Fruit fly (Drosophila melanogaster) whole organism, embryonic: ENCODE results near the gene retm.

Source experiments
- Adf1 ChIP-seq: fragments of 200-800 bp; sonication (Bioruptor generic); IDR thresholded peaks from 2 replicates; pipeline ENCODE4 v1.3.6; 2022; ENCODE audit warnings: missing biosample characterization, missing genetic modification characterization
- Antp ChIP-seq: fragments of 200-800 bp; sonication (Bioruptor generic); optimal IDR thresholded peaks from 3 replicates; lab custom pipeline; 2016; ENCODE audit warnings: missing biosample characterization, missing genetic modification characterization
- CG10431 ChIP-seq: fragments of 200-800 bp; sonication (Bioruptor generic); optimal IDR thresholded peaks from 3 replicates; lab custom pipeline; 2018; ENCODE audit warnings: missing biosample characterization, mild to moderate bottlenecking, missing genetic modification characterization
- CG12155 ChIP-seq: fragments of 200-800 bp; sonication (Bioruptor generic); optimal IDR thresholded peaks from 3 replicates; lab custom pipeline; 2016; ENCODE audit warnings: missing biosample characterization, missing genetic modification characterization
- CG12391 ChIP-seq: fragments of 200-800 bp; sonication (Bioruptor generic); optimal IDR thresholded peaks from 3 replicates; lab custom pipeline; 2018; ENCODE audit warnings: missing biosample characterization, mild to moderate bottlenecking, missing genetic modification characterization, moderate library complexity
- CG13296 ChIP-seq: fragments of 200-800 bp; sonication (Bioruptor generic); optimal IDR thresholded peaks from 3 replicates; lab custom pipeline; 2018; ENCODE audit warnings: missing biosample characterization, mild to moderate bottlenecking, missing genetic modification characterization
- CG13624 ChIP-seq: fragments of 200-800 bp; sonication (Bioruptor generic); optimal IDR thresholded peaks from 2 replicates; lab custom pipeline; 2016; ENCODE audit warnings: missing biosample characterization, missing genetic modification characterization
- CG15514 ChIP-seq: fragments of 200-800 bp; sonication (Bioruptor generic); optimal IDR thresholded peaks from 3 replicates; lab custom pipeline; 2017; ENCODE audit warnings: missing biosample characterization, missing genetic modification characterization, mild to moderate bottlenecking, moderate library complexity, missing genetic modification reagents
- CG17361 ChIP-seq: fragments of 200-800 bp; sonication (Bioruptor generic); IDR thresholded peaks from 3 replicates; pipeline ENCODE4 v1.3.6; 2022; ENCODE audit warnings: missing biosample characterization, missing genetic modification characterization
- CG18599 ChIP-seq: fragments of 200-800 bp; sonication (Bioruptor generic); optimal IDR thresholded peaks from 3 replicates; lab custom pipeline; 2017; ENCODE audit warnings: missing biosample characterization, missing genetic modification characterization, mild to moderate bottlenecking, moderate library complexity, missing genetic modification reagents
- CG3281 ChIP-seq: fragments of 200-800 bp; sonication (Bioruptor generic); optimal IDR thresholded peaks from 3 replicates; lab custom pipeline; 2017; ENCODE audit warnings: missing biosample characterization, mild to moderate bottlenecking, missing genetic modification characterization
- CG34422 ChIP-seq: fragments of 200-800 bp; sonication (Bioruptor generic); IDR thresholded peaks from 3 replicates; pipeline ENCODE4 v1.3.6; 2022; ENCODE audit warnings: missing biosample characterization, missing genetic modification characterization
- CG3726 ChIP-seq: fragments of 200-800 bp; sonication (Bioruptor generic); IDR thresholded peaks from 3 replicates; pipeline ENCODE4, ENCODE4 v1.3.6; 2022; ENCODE audit warnings: missing biosample characterization, missing genetic modification characterization
- CG6765 ChIP-seq: fragments of 200-800 bp; sonication (Bioruptor generic); optimal IDR thresholded peaks from 3 replicates; lab custom pipeline; 2017; ENCODE audit warnings: missing biosample characterization, mild to moderate bottlenecking, missing genetic modification characterization
- CG7745 ChIP-seq: fragments of 200-800 bp; sonication (Bioruptor generic); optimal IDR thresholded peaks from 2 replicates; lab custom pipeline; 2018; ENCODE audit warnings: missing biosample characterization, mild to moderate bottlenecking, missing genetic modification characterization, moderate library complexity
- CG8944 ChIP-seq: fragments of 200-800 bp; sonication (Bioruptor generic); optimal IDR thresholded peaks from 3 replicates; lab custom pipeline; 2016; ENCODE audit warnings: missing biosample characterization, missing genetic modification characterization
- CG9817 ChIP-seq: fragments of 200-800 bp; sonication (Bioruptor generic); optimal IDR thresholded peaks from 2 replicates; lab custom pipeline; 2018; ENCODE audit warnings: missing biosample characterization, mild to moderate bottlenecking, missing genetic modification characterization, moderate library complexity
- D ChIP-seq, 2 experiments: fragments of 200-800 bp in 1 of 2; fragments of >200 bp in 1 of 2; sonication (Bioruptor generic) in 1 of 2; optimal IDR thresholded peaks; 2 replicates in 1 of 2; 3 replicates in 1 of 2; lab custom pipeline; 2017; ENCODE audit warnings: mild to moderate bottlenecking in 1 of 2, missing biosample characterization in 1 of 2, missing genetic modification characterization in 1 of 2, missing genetic modification reagents in 1 of 2
- D19A ChIP-seq: fragments of 200-800 bp; optimal IDR thresholded peaks from 3 replicates; lab custom pipeline; 2019; ENCODE audit warnings: missing biosample characterization, mild to moderate bottlenecking, missing genetic modification characterization, moderate library complexity
- Deaf1 ChIP-seq: fragments of 200-800 bp; optimal IDR thresholded peaks from 3 replicates; lab custom pipeline; 2019; ENCODE audit warnings: missing biosample characterization, mild to moderate bottlenecking, missing genetic modification characterization, moderate library complexity
- Dll ChIP-seq: fragments of 200-800 bp; sonication (Bioruptor generic); IDR thresholded peaks from 4 replicates; pipeline ENCODE4 v1.3.6; 2022; ENCODE audit warnings: missing biosample characterization, missing genetic modification characterization; ENCODE audit not compliant: partially characterized antibody
- Doc3 ChIP-seq: fragments of 200-800 bp; sonication (Bioruptor generic); IDR thresholded peaks from 3 replicates; pipeline ENCODE4 v1.3.6; 2022; ENCODE audit warnings: missing biosample characterization, missing genetic modification characterization; ENCODE audit not compliant: partially characterized antibody
- Hey ChIP-seq: fragments of 200-800 bp; sonication (Bioruptor generic); optimal IDR thresholded peaks from 3 replicates; lab custom pipeline; 2018; ENCODE audit warnings: missing biosample characterization, mild to moderate bottlenecking, missing genetic modification characterization
- HmgZ ChIP-seq: fragments of 200-800 bp; sonication (Bioruptor generic); optimal IDR thresholded peaks from 2 replicates; lab custom pipeline; 2018; ENCODE audit warnings: missing biosample characterization, mild to moderate bottlenecking, missing genetic modification characterization
- Kr ChIP-seq: fragments of 200-800 bp; sonication (Bioruptor generic); optimal IDR thresholded peaks from 2 replicates; lab custom pipeline; 2017; ENCODE audit warnings: missing biosample characterization, mild to moderate bottlenecking, missing genetic modification characterization
- MTF-1 ChIP-seq: fragments of 200-800 bp; sonication (Bioruptor generic); optimal IDR thresholded peaks from 2 replicates; lab custom pipeline; 2018; ENCODE audit warnings: missing biosample characterization, mild to moderate bottlenecking, missing genetic modification characterization, borderline replicate concordance
- Opbp ChIP-seq: fragments of 200-800 bp; sonication (Bioruptor generic); IDR thresholded peaks from 3 replicates; pipeline ENCODE4 v1.3.6; 2022; ENCODE audit warnings: missing biosample characterization, missing genetic modification characterization; ENCODE audit not compliant: partially characterized antibody
- Xbp1 ChIP-seq: fragments of 200-800 bp; sonication (Bioruptor generic); optimal IDR thresholded peaks from 3 replicates; lab custom pipeline; 2016; ENCODE audit warnings: missing biosample characterization, mild to moderate bottlenecking, missing genetic modification characterization
- YL-1 ChIP-seq: fragments of 200-800 bp; sonication (Bioruptor generic); optimal IDR thresholded peaks from 3 replicates; lab custom pipeline; 2017; ENCODE audit warnings: missing biosample characterization, mild to moderate bottlenecking, missing genetic modification characterization
- bsh ChIP-seq, 2 experiments: fragments of 200-800 bp; sonication (Bioruptor generic); optimal IDR thresholded peaks; 2 replicates each; lab custom pipeline; 2017 to 2018; ENCODE audit warnings: mild to moderate bottlenecking in 2 of 2, missing biosample characterization in 2 of 2, missing genetic modification characterization in 2 of 2, moderate library complexity in 1 of 2
- chinmo ChIP-seq: fragments of 200-800 bp; sonication (Bioruptor generic); IDR thresholded peaks from 4 replicates; pipeline ENCODE4 v1.3.6; 2022; ENCODE audit warnings: missing biosample characterization, missing genetic modification characterization; ENCODE audit not compliant: partially characterized antibody
- ftz-f1 ChIP-seq: fragments of 200-800 bp; sonication (Bioruptor generic); optimal IDR thresholded peaks from 2 replicates; lab custom pipeline; 2016; ENCODE audit warnings: missing biosample characterization, missing genetic modification characterization
- grn ChIP-seq: fragments of 200-800 bp; sonication (Bioruptor generic); optimal IDR thresholded peaks from 3 replicates; lab custom pipeline; 2017; ENCODE audit warnings: missing biosample characterization, missing genetic modification characterization
- gro ChIP-seq: fragments of 200-800 bp; sonication (Bioruptor generic); optimal IDR thresholded peaks from 2 replicates; lab custom pipeline; 2016; ENCODE audit warnings: missing biosample characterization, missing genetic modification characterization
- gt ChIP-seq: fragments of 200-800 bp; sonication (Bioruptor generic); IDR thresholded peaks from 2 replicates; pipeline ENCODE4 v1.3.6; 2022; ENCODE audit warnings: missing biosample characterization, missing genetic modification characterization
- lab ChIP-seq: fragments of 200-800 bp; sonication (Bioruptor generic); optimal IDR thresholded peaks from 3 replicates; lab custom pipeline; 2017; ENCODE audit warnings: missing biosample characterization, missing genetic modification characterization, mild to moderate bottlenecking, moderate library complexity, missing genetic modification reagents
- lbe ChIP-seq: fragments of 200-800 bp; sonication (Bioruptor generic); optimal IDR thresholded peaks from 2 replicates; lab custom pipeline; 2016; ENCODE audit warnings: missing biosample characterization, mild to moderate bottlenecking, missing genetic modification characterization
- odd ChIP-seq: fragments of 200-800 bp; sonication (Bioruptor generic); optimal IDR thresholded peaks from 2 replicates; lab custom pipeline; 2017; ENCODE audit warnings: missing biosample characterization, mild to moderate bottlenecking, missing genetic modification characterization
- pzg ChIP-seq: fragments of 200-800 bp; sonication (Bioruptor generic); optimal IDR thresholded peaks from 3 replicates; lab custom pipeline; 2018; ENCODE audit warnings: missing biosample characterization, mild to moderate bottlenecking, missing genetic modification characterization, moderate library complexity
- run ChIP-seq: fragments of 200-800 bp; sonication (Bioruptor generic); optimal IDR thresholded peaks from 3 replicates; lab custom pipeline; 2018; ENCODE audit warnings: missing biosample characterization, mild to moderate bottlenecking, missing genetic modification characterization
- sisA ChIP-seq: fragments of 200-800 bp; sonication (Bioruptor generic); IDR thresholded peaks from 2 replicates; pipeline ENCODE4 v1.3.6; 2022; ENCODE audit warnings: missing biosample characterization, missing genetic modification characterization
- slbo ChIP-seq: fragments of 200-800 bp; sonication (Bioruptor generic); IDR thresholded peaks from 2 replicates; pipeline ENCODE4 v1.3.6; 2022; ENCODE audit warnings: missing biosample characterization, missing genetic modification characterization
- so ChIP-seq: fragments of 200-800 bp; sonication (Bioruptor generic); IDR thresholded peaks from 3 replicates; pipeline ENCODE4 v1.3.6; 2022; ENCODE audit warnings: missing biosample characterization, missing genetic modification characterization
- sqz ChIP-seq: fragments of 200-800 bp; sonication (Bioruptor generic); optimal IDR thresholded peaks from 3 replicates; lab custom pipeline; 2018; ENCODE audit warnings: missing biosample characterization, mild to moderate bottlenecking, missing genetic modification characterization
- sug ChIP-seq: fragments of 200-800 bp; optimal IDR thresholded peaks from 2 replicates; lab custom pipeline; 2019; ENCODE audit warnings: missing biosample characterization, mild to moderate bottlenecking, missing genetic modification characterization, moderate library complexity
- trem ChIP-seq: fragments of 200-800 bp; optimal IDR thresholded peaks from 3 replicates; lab custom pipeline; 2019; ENCODE audit warnings: missing biosample characterization, mild to moderate bottlenecking, missing genetic modification characterization, moderate library complexity
- tup ChIP-seq: fragments of 200-800 bp; sonication (Bioruptor generic); optimal IDR thresholded peaks from 2 replicates; lab custom pipeline; 2016; ENCODE audit warnings: missing biosample characterization, mild to moderate bottlenecking, missing genetic modification characterization, moderate library complexity
- vvl ChIP-seq: fragments of 200-800 bp; sonication (Bioruptor generic); IDR thresholded peaks from 2 replicates; pipeline ENCODE4 v1.3.6; 2022; ENCODE audit warnings: missing biosample characterization, missing genetic modification characterization
- wek ChIP-seq: fragments of 200-800 bp; sonication (Bioruptor generic); optimal IDR thresholded peaks from 3 replicates; lab custom pipeline; 2018; ENCODE audit warnings: missing biosample characterization, mild to moderate bottlenecking, missing genetic modification characterization, moderate library complexity

Gene retm

DNA sequence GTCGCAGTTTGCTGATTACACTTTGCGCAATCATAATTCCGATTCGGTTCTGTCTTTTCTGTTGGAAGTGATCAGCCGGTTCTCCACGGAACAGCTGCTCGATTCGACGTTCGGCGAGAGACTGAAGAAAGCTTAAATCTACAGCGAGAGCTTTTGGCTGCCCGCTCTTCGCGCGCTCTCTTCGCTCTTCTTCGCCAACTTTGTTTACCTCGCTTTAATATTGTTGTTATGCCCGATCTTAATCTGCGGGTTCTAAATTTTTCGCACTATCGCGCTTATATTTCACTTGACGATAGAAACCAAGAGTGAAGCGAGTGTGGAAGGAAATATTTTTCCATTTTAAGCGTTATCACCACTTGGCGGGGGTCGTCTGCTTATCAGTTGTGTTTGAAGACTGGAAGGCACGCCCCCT lies 38.7 kb upstream of the retm start, which contains the start of gene CG9547 (continued):
- TF ChIP-seq CG17361 (no peak), HmgZ (tag; lab: Kevin White, UChicago) (peak; percentile 20), CG34422 (GFP tag; lab: Robert Waterston, UW) (0 out of 3 replicates have a peak, but pooled peaks have one; percentile 31), CG6765 (GFP tag; lab: Kevin White, UChicago) (peak; percentile 68), sisA (GFP tag; lab: Robert Waterston, UW) (no peak), CG8944 (GFP tag; lab: Kevin White, UChicago) (no peak), CG3281 (GFP tag; lab: Kevin White, UChicago) (peak; percentile 27), trem (tag; lab: Kevin White, UChicago) (no peak), lbe (GFP tag; lab: Kevin White, UChicago) (peak; percentile 55), CG7745 (tag; lab: Kevin White, UChicago) (peak; percentile 97), Doc3 (GFP tag; lab: Robert Waterston, UW) (no peak), gt (GFP tag; lab: Robert Waterston, UW) (no peak), grn (GFP tag; lab: Kevin White, UChicago) (peak; percentile 94), lab (GFP tag; lab: Kevin White, UChicago) (peak; percentile 54), D19A (tag; lab: Kevin White, UChicago) (no peak), bsh (GFP tag; optimal IDR thresholded peaks at IDR 0.05; lab: Kevin White, UChicago) (peak in 1 of 2 experiments; percentile 8), MTF-1 (peak; percentile 5), ftz-f1 (GFP tag; lab: Kevin White, UChicago) (peak; percentile 25), Deaf1 (tag; lab: Kevin White, UChicago) (peak; percentile 45), CG13296 (GFP tag; lab: Kevin White, UChicago) (peak; percentile 70), Xbp1 (GFP tag; lab: Kevin White, UChicago) (no peak), odd (peak; percentile 25), CG15514 (GFP tag; lab: Kevin White, UChicago) (peak; percentile 54), sqz (no peak), run (tag; lab: Kevin White, UChicago) (peak; percentile 54), D (optimal IDR thresholded peaks at IDR 0.05; lab: Kevin White, UChicago) (no peak), D (GFP tag; optimal IDR thresholded peaks at IDR 0.05; lab: Kevin White, UChicago) (no peak), so (peak; percentile 38; the same call in 1 of the 3 replicates), CG10431 (GFP tag; lab: Kevin White, UChicago) (no peak), CG12391 (tag; lab: Kevin White, UChicago) (no peak), sug (peak; percentile 100), tup (GFP tag; lab: Kevin White, UChicago) (no peak), CG12155 (GFP tag; lab: Kevin White, UChicago) (peak; percentile 84), Dll (GFP tag; lab: Robert Waterston, UW) (peak; percentile 27; the same call in 2 of the 4 replicates), CG13624 (peak; percentile 8), pzg (GFP tag; lab: Kevin White, UChicago) (no peak), chinmo (GFP tag; lab: Robert Waterston, UW) (peak; percentile 77; the same call in 2 of the 4 replicates), CG9817 (tag; lab: Kevin White, UChicago) (no peak), slbo (peak; percentile 41; the same call in 1 of the 2 replicates), wek (GFP tag; lab: Kevin White, UChicago) (peak; percentile 31), gro (GFP tag; lab: Kevin White, UChicago) (peak; percentile 53), Adf1 (peak; percentile 37; the same call in 1 of the 2 replicates), CG18599 (GFP tag; lab: Kevin White, UChicago) (peak; percentile 27), Kr (GFP tag; lab: Kevin White, UChicago) (no peak), Opbp (GFP tag; lab: Robert Waterston, UW) (no peak), Antp (GFP tag; lab: Kevin White, UChicago) (no peak), vvl (GFP tag; lab: Robert Waterston, UW) (peak; percentile 22; the same call in 1 of the 2 replicates), Hey (tag; lab: Kevin White, UChicago) (peak; percentile 48), CG3726 (GFP tag; lab: Robert Waterston, UW) (no peak), YL-1 (GFP tag; lab: Kevin White, UChicago) (peak; percentile 4)
